Fruit fly (Drosophila melanogaster) whole organism, embryonic: ENCODE results near the gene Slh.
A peak's percentile ranks its signal among the peaks of the same experiment; 100 is the strongest.

Source experiments
- Awh ChIP-seq: fragments of 200-800 bp; sonication (Bioruptor generic); IDR thresholded peaks from 2 replicates; pipeline ENCODE4, ENCODE4 v1.3.6; 2022; ENCODE audit warnings: missing biosample characterization, missing genetic modification characterization
- BEAF-32 ChIP-seq: fragments of 200-800 bp; sonication (Bioruptor generic); optimal IDR thresholded peaks from 3 replicates; lab custom pipeline; 2017; ENCODE audit warnings: missing biosample characterization, missing genetic modification characterization, mild to moderate bottlenecking, moderate library complexity, missing genetic modification reagents
- Bgb ChIP-seq: fragments of 200-800 bp; sonication (Bioruptor generic); IDR thresholded peaks from 2 replicates; pipeline ENCODE4 v1.3.6; 2022; ENCODE audit warnings: missing biosample characterization, missing genetic modification characterization; ENCODE audit not compliant: partially characterized antibody
- CG10979 ChIP-seq: fragments of 200-800 bp; sonication (Bioruptor generic); optimal IDR thresholded peaks from 2 replicates; lab custom pipeline; 2018; ENCODE audit warnings: missing biosample characterization, mild to moderate bottlenecking, missing genetic modification characterization, moderate library complexity
- CG11085 ChIP-seq: fragments of 200-800 bp; sonication (Bioruptor generic); IDR thresholded peaks from 2 replicates; pipeline ENCODE4 v1.3.6; 2022; ENCODE audit warnings: missing biosample characterization, missing genetic modification characterization
- CG12104 ChIP-seq: fragments of 200-800 bp; sonication (Bioruptor generic); optimal IDR thresholded peaks from 3 replicates; lab custom pipeline; 2016; ENCODE audit warnings: missing biosample characterization, missing genetic modification characterization
- CG12219 ChIP-seq: fragments of 200-800 bp; sonication (Bioruptor generic); optimal IDR thresholded peaks from 3 replicates; lab custom pipeline; 2018; ENCODE audit warnings: missing biosample characterization, mild to moderate bottlenecking, missing genetic modification characterization
- CG12299 ChIP-seq: fragments of 200-800 bp; sonication (Bioruptor generic); optimal IDR thresholded peaks from 2 replicates; lab custom pipeline; 2018; ENCODE audit warnings: missing biosample characterization, mild to moderate bottlenecking, missing genetic modification characterization
- CG13296 ChIP-seq: fragments of 200-800 bp; sonication (Bioruptor generic); optimal IDR thresholded peaks from 3 replicates; lab custom pipeline; 2018; ENCODE audit warnings: missing biosample characterization, mild to moderate bottlenecking, missing genetic modification characterization
- CG14050 ChIP-seq: fragments of 200-800 bp; sonication (Bioruptor generic); IDR thresholded peaks from 3 replicates; pipeline ENCODE4 v1.3.6; 2022; ENCODE audit warnings: missing biosample characterization, missing genetic modification characterization
- CG17361 ChIP-seq: fragments of 200-800 bp; sonication (Bioruptor generic); IDR thresholded peaks from 3 replicates; pipeline ENCODE4 v1.3.6; 2022; ENCODE audit warnings: missing biosample characterization, missing genetic modification characterization
- CG17385 ChIP-seq: fragments of 200-800 bp; sonication (Bioruptor generic); optimal IDR thresholded peaks from 3 replicates; lab custom pipeline; 2018; ENCODE audit warnings: missing biosample characterization, mild to moderate bottlenecking, missing genetic modification characterization
- CG17829 ChIP-seq: fragments of 200-800 bp; optimal IDR thresholded peaks from 2 replicates; lab custom pipeline; 2019; ENCODE audit warnings: missing biosample characterization, mild to moderate bottlenecking, missing genetic modification characterization, moderate library complexity
- CG2199 ChIP-seq: fragments of 200-800 bp; sonication (Bioruptor generic); IDR thresholded peaks from 3 replicates; pipeline ENCODE4 v1.3.6; 2022; ENCODE audit warnings: missing biosample characterization, missing genetic modification characterization
- CG4360 ChIP-seq: fragments of 200-800 bp; sonication (Bioruptor generic); IDR thresholded peaks from 2 replicates; pipeline ENCODE4 v1.3.6; 2022; ENCODE audit warnings: missing biosample characterization, missing genetic modification characterization
- CG4424 ChIP-seq: fragments of 200-800 bp; sonication (Bioruptor generic); optimal IDR thresholded peaks from 3 replicates; lab custom pipeline; 2016; ENCODE audit warnings: missing biosample characterization, missing genetic modification characterization
- CG6654 ChIP-seq: fragments of 200-800 bp; sonication (Bioruptor generic); optimal IDR thresholded peaks from 2 replicates; lab custom pipeline; 2017; ENCODE audit warnings: missing biosample characterization, mild to moderate bottlenecking, missing genetic modification characterization
- CG7786 ChIP-seq: fragments of 200-800 bp; sonication (Bioruptor generic); optimal IDR thresholded peaks from 2 replicates; lab custom pipeline; 2016; ENCODE audit warnings: missing biosample characterization, missing genetic modification characterization
- CG8765 ChIP-seq: fragments of 200-800 bp; sonication (Bioruptor generic); IDR thresholded peaks from 2 replicates; pipeline ENCODE4 v1.3.6; 2022; ENCODE audit warnings: missing biosample characterization, missing genetic modification characterization
- CoRest ChIP-seq: fragments of 200-800 bp; sonication (Bioruptor generic); optimal IDR thresholded peaks from 3 replicates; lab custom pipeline; 2018; ENCODE audit warnings: missing biosample characterization, mild to moderate bottlenecking, missing genetic modification characterization, moderate library complexity
- Dad ChIP-seq: fragments of 200-800 bp; sonication (Bioruptor generic); optimal IDR thresholded peaks from 3 replicates; lab custom pipeline; 2016; ENCODE audit warnings: missing biosample characterization, missing genetic modification characterization
- Dfd ChIP-seq, 2 experiments: fragments of >200 bp; optimal IDR thresholded peaks; 2 replicates each; lab custom pipeline; 2017; ENCODE audit warnings: missing biosample characterization in 2 of 2, missing genetic modification characterization in 2 of 2
- Dref ChIP-seq: fragments of 200-800 bp; sonication (Bioruptor generic); IDR thresholded peaks from 2 replicates; pipeline ENCODE4 v1.3.6; 2022; ENCODE audit warnings: missing biosample characterization, missing genetic modification characterization
- Ets97D ChIP-seq: fragments of 200-800 bp; sonication (Bioruptor generic); optimal IDR thresholded peaks from 3 replicates; lab custom pipeline; 2016; ENCODE audit warnings: missing biosample characterization, missing genetic modification characterization
- Fer1 ChIP-seq: fragments of 200-800 bp; sonication (Bioruptor generic); optimal IDR thresholded peaks from 2 replicates; lab custom pipeline; 2017; ENCODE audit warnings: missing biosample characterization, mild to moderate bottlenecking, missing genetic modification characterization
- HmgZ ChIP-seq: fragments of 200-800 bp; sonication (Bioruptor generic); optimal IDR thresholded peaks from 2 replicates; lab custom pipeline; 2018; ENCODE audit warnings: missing biosample characterization, mild to moderate bottlenecking, missing genetic modification characterization
- Max ChIP-seq: fragments of 200-800 bp; sonication (Bioruptor generic); optimal IDR thresholded peaks from 2 replicates; lab custom pipeline; 2016; ENCODE audit warnings: missing biosample characterization, mild to moderate bottlenecking, missing genetic modification characterization
- NK7.1 ChIP-seq: fragments of 200-800 bp; sonication (Bioruptor generic); optimal IDR thresholded peaks from 3 replicates; lab custom pipeline; 2016; ENCODE audit warnings: missing biosample characterization, missing genetic modification characterization
- PHDP ChIP-seq: fragments of 200-800 bp; sonication (Bioruptor generic); optimal IDR thresholded peaks from 3 replicates; lab custom pipeline; 2018; ENCODE audit warnings: missing biosample characterization, mild to moderate bottlenecking, missing genetic modification characterization, moderate library complexity
- Scr ChIP-seq: fragments of 200-800 bp; sonication (Bioruptor generic); IDR thresholded peaks from 2 replicates; pipeline ENCODE4 v1.3.6; 2022; ENCODE audit warnings: missing biosample characterization, missing genetic modification characterization; ENCODE audit not compliant: partially characterized antibody
- Sox102F ChIP-seq: fragments of 200-800 bp; sonication (Bioruptor generic); optimal IDR thresholded peaks from 2 replicates; lab custom pipeline; 2018; ENCODE audit warnings: missing biosample characterization, mild to moderate bottlenecking, missing genetic modification characterization, moderate library complexity
- Sry-δ ChIP-seq: fragments of 200-800 bp; sonication (Bioruptor generic); optimal IDR thresholded peaks from 2 replicates; lab custom pipeline; 2016; ENCODE audit warnings: missing biosample characterization, missing genetic modification characterization
- Taf1 ChIP-seq: fragments of 200-800 bp; sonication (Bioruptor generic); IDR thresholded peaks from 2 replicates; pipeline ENCODE4 v1.3.6; 2022; ENCODE audit warnings: missing biosample characterization, missing genetic modification characterization
- bab2 ChIP-seq: fragments of 200-800 bp; sonication (Bioruptor generic); optimal IDR thresholded peaks from 2 replicates; lab custom pipeline; 2016; ENCODE audit warnings: missing biosample characterization, missing genetic modification characterization
- bigmax ChIP-seq: fragments of 200-800 bp; sonication (Bioruptor generic); optimal IDR thresholded peaks from 2 replicates; lab custom pipeline; 2018; ENCODE audit warnings: missing biosample characterization, mild to moderate bottlenecking, missing genetic modification characterization
- bowl ChIP-seq: fragments of 200-800 bp; sonication (Bioruptor generic); IDR thresholded peaks from 2 replicates; pipeline ENCODE4 v1.3.6; 2022; ENCODE audit warnings: missing biosample characterization, missing genetic modification characterization
- br ChIP-seq: fragments of >200 bp; optimal IDR thresholded peaks from 2 replicates; lab custom pipeline; 2017
- cas ChIP-seq: fragments of 200-800 bp; sonication (Bioruptor generic); IDR thresholded peaks from 2 replicates; pipeline ENCODE4 v1.3.6; 2022; ENCODE audit warnings: missing biosample characterization, missing genetic modification characterization
- cg ChIP-seq: fragments of 200-800 bp; sonication (Bioruptor generic); optimal IDR thresholded peaks from 3 replicates; lab custom pipeline; 2019; ENCODE audit warnings: missing biosample characterization, mild to moderate bottlenecking, missing genetic modification characterization, moderate library complexity
- dmrt11E ChIP-seq: fragments of 200-800 bp; sonication (Bioruptor generic); optimal IDR thresholded peaks from 3 replicates; lab custom pipeline; 2018; ENCODE audit warnings: missing biosample characterization, mild to moderate bottlenecking, missing genetic modification characterization, moderate library complexity
- fru ChIP-seq: fragments of >200 bp; optimal IDR thresholded peaks from 2 replicates; lab custom pipeline; 2017
- gce ChIP-seq: fragments of 200-800 bp; sonication (Bioruptor generic); IDR thresholded peaks from 3 replicates; pipeline ENCODE4 v1.3.6; 2022; ENCODE audit warnings: missing biosample characterization, missing genetic modification characterization
- grn ChIP-seq: fragments of 200-800 bp; sonication (Bioruptor generic); optimal IDR thresholded peaks from 3 replicates; lab custom pipeline; 2017; ENCODE audit warnings: missing biosample characterization, missing genetic modification characterization
- ind ChIP-seq: fragments of 200-800 bp; sonication (Bioruptor generic); optimal IDR thresholded peaks from 3 replicates; lab custom pipeline; 2016; ENCODE audit warnings: missing biosample characterization, missing genetic modification characterization
- org-1 ChIP-seq: fragments of 200-800 bp; sonication (Bioruptor generic); optimal IDR thresholded peaks from 2 replicates; lab custom pipeline; 2017; ENCODE audit warnings: missing biosample characterization, missing genetic modification characterization
- p53 ChIP-seq: fragments of 200-800 bp; sonication (Bioruptor generic); optimal IDR thresholded peaks from 2 replicates; lab custom pipeline; 2016; ENCODE audit warnings: missing biosample characterization, missing genetic modification characterization
- peb ChIP-seq: fragments of 200-800 bp; sonication (Bioruptor generic); IDR thresholded peaks from 2 replicates; pipeline ENCODE4 v1.3.6; 2022; ENCODE audit warnings: missing biosample characterization, missing genetic modification characterization
- pros ChIP-seq: fragments of 200-800 bp; sonication (Bioruptor generic); optimal IDR thresholded peaks from 3 replicates; lab custom pipeline; 2019; ENCODE audit warnings: missing biosample characterization, mild to moderate bottlenecking, missing genetic modification characterization, moderate library complexity
- sens ChIP-seq: fragments of 200-800 bp; sonication (Bioruptor generic); peaks from one replicate; lab custom pipeline; 2016; ENCODE audit warnings: missing biosample characterization, missing genetic modification characterization
- sug ChIP-seq: fragments of 200-800 bp; optimal IDR thresholded peaks from 2 replicates; lab custom pipeline; 2019; ENCODE audit warnings: missing biosample characterization, mild to moderate bottlenecking, missing genetic modification characterization, moderate library complexity
- tio ChIP-seq: fragments of 200-800 bp; sonication (Bioruptor generic); optimal IDR thresholded peaks from 2 replicates; lab custom pipeline; 2017; ENCODE audit warnings: missing biosample characterization, missing genetic modification characterization, inconsistent platforms
- unc-4 ChIP-seq: fragments of 200-800 bp; sonication (Bioruptor generic); IDR thresholded peaks from 2 replicates; pipeline ENCODE4 v1.3.6; 2022; ENCODE audit warnings: missing biosample characterization, missing genetic modification characterization; ENCODE audit not compliant: partially characterized antibody

Slh gene

dm6 chr2L:2461322-2461999 lies 31.0 kb downstream of the Slh start (continued):
- TF ChIP-seq p53 (GFP tag; lab: Kevin White, UChicago) (no peak), gce (GFP tag; lab: Robert Waterston, UW) (no peak), PHDP (tag; lab: Kevin White, UChicago) (no peak), bab2 (no peak), CG11085 (GFP tag; lab: Robert Waterston, UW) (no peak), sug (tag; lab: Kevin White, UChicago) (no peak), BEAF-32 (peak; percentile 56), CG12104 (GFP tag; lab: Kevin White, UChicago) (no peak), peb (GFP tag; lab: Robert Waterston, UW) (0 out of 2 replicates have a peak, but pooled peaks have one; percentile 11), CG17829 (peak; percentile 14), tio (GFP tag; lab: Kevin White, UChicago) (no peak), CG2199 (peak; percentile 69; the same call in 2 of the 3 replicates), CG4360 (GFP tag; lab: Robert Waterston, UW) (no peak), cg (GFP tag; lab: Kevin White, UChicago) (peak; percentile 42), Bgb (GFP tag; lab: Robert Waterston, UW) (no peak), unc-4 (GFP tag; lab: Robert Waterston, UW) (no peak), bowl (GFP tag; lab: Robert Waterston, UW) (no peak), CG13296 (GFP tag; lab: Kevin White, UChicago) (no peak), Dad (no peak), CG8765 (GFP tag; lab: Robert Waterston, UW) (no peak), Ets97D (GFP tag; lab: Kevin White, UChicago) (no peak), CG10979 (tag; lab: Kevin White, UChicago) (peak; percentile 36), CG4424 (GFP tag; lab: Kevin White, UChicago) (no peak), CG17361 (GFP tag; lab: Robert Waterston, UW) (no peak), cas (GFP tag; lab: Robert Waterston, UW) (no peak), Scr (GFP tag; lab: Robert Waterston, UW) (peak; percentile 54), bigmax (no peak), HmgZ (tag; lab: Kevin White, UChicago) (no peak), sens (GFP tag; lab: Kevin White, UChicago) (peak; percentile 88), CG12219 (GFP tag; lab: Kevin White, UChicago) (no peak), Sry-δ (peak; percentile 28), org-1 (GFP tag; lab: Kevin White, UChicago) (no peak), CG17385 (no peak), CoRest (tag; lab: Kevin White, UChicago) (no peak), Dfd (GFP tag; optimal IDR thresholded peaks at IDR 0.05; lab: Kevin White, UChicago) (no peak), CG7786 (GFP tag; lab: Kevin White, UChicago) (no peak), grn (GFP tag; lab: Kevin White, UChicago) (peak; percentile 41), dmrt11E (tag; lab: Kevin White, UChicago) (peak; percentile 60), Taf1 (GFP tag; lab: Robert Waterston, UW) (no peak), ind (no peak), Awh (no peak), br (lab: Kevin White, UChicago) (no peak), CG6654 (no peak), Max (GFP tag; lab: Kevin White, UChicago) (no peak), CG12299 (tag; lab: Kevin White, UChicago) (no peak), pros (GFP tag; lab: Kevin White, UChicago) (peak; percentile 85), fru (lab: Kevin White, UChicago) (no peak), Sox102F (GFP tag; lab: Kevin White, UChicago) (no peak), Fer1 (GFP tag; lab: Kevin White, UChicago) (no peak), CG14050 (GFP tag; lab: Robert Waterston, UW) (no peak), Dref (GFP tag; lab: Robert Waterston, UW) (no peak), NK7.1 (GFP tag; lab: Kevin White, UChicago) (no peak)
